Worm (Caenorhabditis elegans) whole organism, young adult: Measurements from ENCODE around the gene Y41D4B.24.

Experiments used
- C06A6.2 ChIP-seq: fragments of 200-800 bp; sonication (Bioruptor generic); conservative IDR thresholded peaks from 2 replicates; pipeline ENCODE4 v1.3.6; 2022; ENCODE audit warnings: missing genetic modification characterization, missing compliant biosample characterization
- C17E4.6 ChIP-seq: fragments of 200-800 bp; sonication (Bioruptor generic); IDR thresholded peaks from 2 replicates; pipeline ENCODE4 v1.3.6; 2022; ENCODE audit warnings: missing genetic modification reagents, missing genetic modification characterization, missing compliant biosample characterization
- F23B12.7 ChIP-seq: sonication (generic microtip); optimal IDR thresholded peaks from 2 replicates; lab custom pipeline; 2017; ENCODE audit warnings: missing genetic modification characterization, mild to moderate bottlenecking, missing compliant biosample characterization, antibody characterized with exemption, moderate library complexity; ENCODE audit not compliant: insufficient read depth
- F52B5.7 ChIP-seq: sonication (generic microtip); optimal IDR thresholded peaks from 2 replicates; lab custom pipeline; 2016; ENCODE audit warnings: mild to moderate bottlenecking, missing genetic modification characterization, missing compliant biosample characterization
- F55B11.4 ChIP-seq: sonication (generic microtip); optimal IDR thresholded peaks from 2 replicates; lab custom pipeline; 2016; ENCODE audit warnings: missing compliant biosample characterization, missing genetic modification characterization, borderline replicate concordance; ENCODE audit not compliant: insufficient read depth
- K11D2.4 ChIP-seq: fragments of 200-800 bp; sonication (Bioruptor generic); IDR thresholded peaks from 2 replicates; pipeline ENCODE4 v1.3.6; 2022; ENCODE audit warnings: missing genetic modification reagents, missing genetic modification characterization, missing compliant biosample characterization
- Y53F4B.3 ChIP-seq: fragments of 200-800 bp; sonication (Bioruptor generic); IDR thresholded peaks from 2 replicates; pipeline ENCODE4 v1.3.6; 2022; ENCODE audit warnings: missing genetic modification reagents, missing genetic modification characterization, missing compliant biosample characterization
- Y79H2A.3 ChIP-seq: fragments of 200-800 bp; sonication (Bioruptor generic); conservative IDR thresholded peaks from 2 replicates; pipeline ENCODE4 v1.3.6; 2022; ENCODE audit warnings: missing genetic modification reagents, missing genetic modification characterization, missing compliant biosample characterization
- ama-1 ChIP-seq, 3 experiments: fragments of 150-350 bp in 1 of 3; sonication (generic microtip) in 2 of 3; optimal IDR thresholded peaks; 2 replicates each; lab custom pipeline; 2014 to 2018; ENCODE audit warnings: missing biosample characterization in 2 of 3, missing genetic modification characterization in 2 of 3, missing genetic modification reagents in 2 of 3
- aptf-2 ChIP-seq: fragments of 200-800 bp; sonication (Bioruptor generic); conservative IDR thresholded peaks from 2 replicates; pipeline ENCODE4 v1.3.6; 2022; ENCODE audit warnings: missing genetic modification reagents, missing genetic modification characterization, missing compliant biosample characterization
- aptf-3 ChIP-seq: fragments of 200-800 bp; sonication (Bioruptor generic); IDR thresholded peaks from 2 replicates; pipeline ENCODE4 v1.3.6; 2022; ENCODE audit warnings: missing genetic modification characterization, missing compliant biosample characterization
- atf-7 ChIP-seq: sonication (generic microtip); optimal IDR thresholded peaks from 2 replicates; lab custom pipeline; 2017; ENCODE audit warnings: mild to moderate bottlenecking, missing genetic modification characterization, missing compliant biosample characterization
- attf-5 ChIP-seq: fragments of 200-800 bp; sonication (Bioruptor generic); optimal IDR thresholded peaks from 2 replicates; lab custom pipeline; 2018; ENCODE audit warnings: mild to moderate bottlenecking, missing genetic modification characterization, missing compliant biosample characterization
- attf-6 ChIP-seq: fragments of 200-800 bp; sonication (Bioruptor generic); IDR thresholded peaks from 2 replicates; pipeline ENCODE4 v1.3.6; 2022; ENCODE audit warnings: missing genetic modification reagents, missing genetic modification characterization, missing compliant biosample characterization
- cebp-2 ChIP-seq: fragments of 200-800 bp; sonication (Bioruptor generic); IDR thresholded peaks from 2 replicates; pipeline ENCODE4 v1.3.6; 2022; ENCODE audit warnings: missing genetic modification characterization, missing compliant biosample characterization
- ceh-27 ChIP-seq: fragments of 200-800 bp; sonication (Bioruptor generic); optimal IDR thresholded peaks from 2 replicates; lab custom pipeline; 2018; ENCODE audit warnings: mild to moderate bottlenecking, missing genetic modification characterization, moderate library complexity, missing compliant biosample characterization
- ceh-58 ChIP-seq: fragments of 200-800 bp; sonication (Bioruptor generic); IDR thresholded peaks from 2 replicates; pipeline ENCODE4 v1.3.6; 2022; ENCODE audit warnings: missing genetic modification characterization, missing compliant biosample characterization
- ceh-91 ChIP-seq: fragments of 200-800 bp; sonication (Bioruptor generic); IDR thresholded peaks from 2 replicates; pipeline ENCODE4 v1.3.6; 2022; ENCODE audit warnings: missing genetic modification reagents, missing genetic modification characterization, missing compliant biosample characterization
- die-1 ChIP-seq: sonication (generic microtip); optimal IDR thresholded peaks from 2 replicates; lab custom pipeline; 2016; ENCODE audit warnings: missing genotype, mild to moderate bottlenecking, missing genetic modification characterization, missing compliant biosample characterization
- dpff-1 ChIP-seq: sonication (generic microtip); optimal IDR thresholded peaks from 2 replicates; lab custom pipeline; 2017; ENCODE audit warnings: mild to moderate bottlenecking, missing genetic modification characterization, missing compliant biosample characterization
- efl-1 ChIP-seq: fragments of 150-350 bp; optimal IDR thresholded peaks from 2 replicates; lab custom pipeline; 2014; ENCODE audit warnings: missing biosample characterization, missing genetic modification reagents, missing genetic modification characterization
- ekl-4 ChIP-seq: fragments of 200-800 bp; sonication (Bioruptor generic); IDR thresholded peaks from 2 replicates; pipeline ENCODE4 v1.3.6; 2022; ENCODE audit warnings: missing genetic modification reagents, missing genetic modification characterization, missing compliant biosample characterization
- gei-17 ChIP-seq: fragments of 200-800 bp; sonication (Bioruptor generic); optimal IDR thresholded peaks from 2 replicates; lab custom pipeline; 2018; ENCODE audit warnings: mild to moderate bottlenecking, missing genetic modification characterization, missing compliant biosample characterization
- him-1 ChIP-seq: sonication (generic microtip); optimal IDR thresholded peaks from 2 replicates; lab custom pipeline; 2016; ENCODE audit warnings: missing genotype, missing genetic modification reagents, missing genetic modification characterization, missing compliant biosample characterization
- hlh-26 ChIP-seq: fragments of 200-800 bp; sonication (Bioruptor generic); conservative IDR thresholded peaks from 2 replicates; pipeline ENCODE4 v1.3.6; 2022; ENCODE audit warnings: missing genetic modification reagents, missing genetic modification characterization, missing compliant biosample characterization
- hmg-1.2 ChIP-seq: fragments of 200-800 bp; sonication (Bioruptor generic); IDR thresholded peaks from 2 replicates; pipeline ENCODE4 v1.3.6; 2022; ENCODE audit warnings: missing genetic modification reagents, missing genetic modification characterization, missing compliant biosample characterization
- hrde-1 ChIP-seq: sonication (generic microtip); optimal IDR thresholded peaks from 2 replicates; lab custom pipeline; 2016; ENCODE audit warnings: missing genetic modification characterization, mild to moderate bottlenecking, missing compliant biosample characterization, moderate library complexity, missing genotype, missing genetic modification reagents, borderline replicate concordance
- lin-26 ChIP-seq: fragments of 200-800 bp; sonication (Bioruptor generic); IDR thresholded peaks from 2 replicates; pipeline ENCODE4 v1.3.6; 2022; ENCODE audit warnings: missing genetic modification reagents, missing genetic modification characterization, missing compliant biosample characterization
- lin-40 ChIP-seq: sonication (generic microtip); optimal IDR thresholded peaks from 2 replicates; lab custom pipeline; 2016; ENCODE audit warnings: missing genetic modification characterization, mild to moderate bottlenecking, missing compliant biosample characterization, missing genotype, missing genetic modification reagents
- lin-54 ChIP-seq: fragments of 200-800 bp; sonication (Bioruptor generic); optimal IDR thresholded peaks from 2 replicates; lab custom pipeline; 2018; ENCODE audit warnings: mild to moderate bottlenecking, missing genetic modification characterization, missing compliant biosample characterization
- madf-10 ChIP-seq: sonication (generic microtip); optimal IDR thresholded peaks from 2 replicates; lab custom pipeline; 2016; ENCODE audit warnings: mild to moderate bottlenecking, missing genetic modification characterization, missing compliant biosample characterization
- mcd-1 ChIP-seq: fragments of 200-800 bp; sonication (Bioruptor generic); IDR thresholded peaks from 2 replicates; pipeline ENCODE4 v1.3.6; 2022; ENCODE audit warnings: missing genetic modification reagents, missing genetic modification characterization, missing compliant biosample characterization
- mxl-1 ChIP-seq: sonication (generic microtip); optimal IDR thresholded peaks from 2 replicates; lab custom pipeline; 2016; ENCODE audit warnings: missing genetic modification characterization, missing compliant biosample characterization
- nfya-1 ChIP-seq: sonication (generic microtip); optimal IDR thresholded peaks from 2 replicates; lab custom pipeline; 2017; ENCODE audit warnings: antibody characterized with exemption, missing compliant biosample characterization, missing genetic modification characterization, borderline replicate concordance; ENCODE audit not compliant: insufficient read depth
- nfyb-1 ChIP-seq: fragments of 200-800 bp; sonication (Bioruptor generic); IDR thresholded peaks from 2 replicates; pipeline ENCODE4 v1.3.6; 2022; ENCODE audit warnings: missing genetic modification reagents, missing genetic modification characterization, missing compliant biosample characterization
- nhr-80 ChIP-seq: sonication (generic microtip); optimal IDR thresholded peaks from 2 replicates; lab custom pipeline; 2016; ENCODE audit warnings: missing genetic modification characterization, missing compliant biosample characterization
- pbrm-1 ChIP-seq: fragments of 200-800 bp; sonication (Bioruptor generic); IDR thresholded peaks from 2 replicates; pipeline ENCODE4 v1.3.6; 2022; ENCODE audit warnings: missing genetic modification reagents, missing genetic modification characterization, missing compliant biosample characterization
- pha-4 ChIP-seq: fragments of 150-350 bp; sonication (generic microtip); optimal IDR thresholded peaks from 2 replicates; lab custom pipeline; 2014; ENCODE audit warnings: missing biosample characterization, missing genetic modification reagents, missing genetic modification characterization
- repo-1 ChIP-seq: sonication (generic microtip); optimal IDR thresholded peaks from 2 replicates; lab custom pipeline; 2017; ENCODE audit warnings: mild to moderate bottlenecking, missing genetic modification characterization, missing compliant biosample characterization
- sea-2 ChIP-seq: fragments of 200-800 bp; sonication (Bioruptor generic); IDR thresholded peaks from 2 replicates; pipeline ENCODE4 v1.3.6; 2022; ENCODE audit warnings: missing genetic modification characterization, missing compliant biosample characterization
- snpc-4 ChIP-seq, 5 experiments: fragments of 150-350 bp in 1 of 5; sonication (generic microtip) in 4 of 5; optimal IDR thresholded peaks; 2 replicates each; lab custom pipeline; 2014 to 2018; ENCODE audit warnings: missing genetic modification characterization in 5 of 5, missing biosample characterization in 3 of 5, antibody characterized with exemption in 2 of 5, mild to moderate bottlenecking in 2 of 5, missing compliant biosample characterization in 2 of 5, missing genotype in 2 of 5, moderate library complexity in 2 of 5, missing genetic modification reagents in 1 of 5
- sptf-2 ChIP-seq: fragments of 200-800 bp; sonication (Bioruptor generic); optimal IDR thresholded peaks from 2 replicates; lab custom pipeline; 2018; ENCODE audit warnings: mild to moderate bottlenecking, missing genetic modification characterization, missing compliant biosample characterization
- unc-130 ChIP-seq: sonication (generic microtip); optimal IDR thresholded peaks from 2 replicates; lab custom pipeline; 2016; ENCODE audit warnings: missing genetic modification reagents, missing genetic modification characterization, missing compliant biosample characterization
- xnd-1 ChIP-seq: sonication (generic microtip); optimal IDR thresholded peaks from 2 replicates; lab custom pipeline; 2016; ENCODE audit warnings: missing genotype, missing genetic modification reagents, missing genetic modification characterization, missing compliant biosample characterization
- zfh-2 ChIP-seq: fragments of 200-800 bp; sonication (Bioruptor generic); conservative IDR thresholded peaks from 2 replicates; pipeline ENCODE4 v1.3.6; 2022; ENCODE audit warnings: missing genetic modification reagents, missing genetic modification characterization, missing compliant biosample characterization
- ztf-25 ChIP-seq: fragments of 200-800 bp; sonication (Bioruptor generic); IDR thresholded peaks from 2 replicates; pipeline ENCODE4 v1.3.6; 2022; ENCODE audit warnings: missing genetic modification reagents, missing genetic modification characterization, missing compliant biosample characterization

Y41D4B.24 gene

ce11 chrIV:1659045-1659741 lies 22.8 kb downstream of the Y41D4B.24 start, which contains the start of gene rps-28 (continued):
- no peak; the same call in 1 of the 2 replicates for TF ChIP-seq Y79H2A.3 (GFP tag; lab: Robert Waterston, UW)
- TF ChIP-seq madf-10: peak; percentile 90
- peak; percentile 95 for TF ChIP-seq pbrm-1 (GFP tag; lab: Robert Waterston, UW)
- peak; percentile 99 for TF ChIP-seq attf-5 (GFP tag; lab: Kevin White, UChicago)
- TF ChIP-seq aptf-2 (GFP tag; lab: Robert Waterston, UW): 0 out of 2 replicates have a peak, but pooled peaks have one; percentile 47
- TF ChIP-seq ztf-25 (GFP tag; lab: Robert Waterston, UW): peak; percentile 91
- no peak for TF ChIP-seq mxl-1 (tag; lab: Kevin White, UChicago)
- TF ChIP-seq ekl-4 (GFP tag; lab: Robert Waterston, UW): peak; percentile 94
- TF ChIP-seq dpff-1 (tag; lab: Kevin White, UChicago): no peak
- TF ChIP-seq F23B12.7 (tag; lab: Kevin White, UChicago): peak; percentile 97
- TF ChIP-seq hlh-26: no peak
- TF ChIP-seq ceh-58: no peak
- TF ChIP-seq efl-1: peak; percentile 76
- peak; percentile 95 for TF ChIP-seq zfh-2 (GFP tag; lab: Robert Waterston, UW)
- no peak for TF ChIP-seq sea-2 (GFP tag; lab: Robert Waterston, UW)
- TF ChIP-seq C06A6.2: peak; percentile 97
- TF ChIP-seq atf-7 (tag; lab: Kevin White, UChicago): peak; percentile 69
- TF ChIP-seq pha-4 (tag; lab: Kevin White, UChicago): peak; percentile 93
- TF ChIP-seq lin-54: peak; percentile 94
- TF ChIP-seq unc-130 (GFP tag; lab: Kevin White, UChicago): peak; percentile 81
- TF ChIP-seq mcd-1 (GFP tag; lab: Robert Waterston, UW): peak; percentile 92
- peak; percentile 92 for TF ChIP-seq ceh-27 (GFP tag; lab: Kevin White, UChicago)
- peak; percentile 23 for TF ChIP-seq him-1 (tag; lab: Kevin White, UChicago)
- TF ChIP-seq xnd-1: peak; percentile 47
- peak; percentile 67 for TF ChIP-seq repo-1 (tag; lab: Kevin White, UChicago)
- peak; percentile 31; the same call in 1 of the 2 replicates for TF ChIP-seq C17E4.6 (GFP tag; lab: Robert Waterston, UW)
- TF ChIP-seq attf-6 (GFP tag; lab: Robert Waterston, UW): peak; percentile 76
- TF ChIP-seq ceh-91: peak; percentile 90
- no peak for TF ChIP-seq sptf-2 (GFP tag; lab: Kevin White, UChicago)
- TF ChIP-seq gei-17 (GFP tag; lab: Kevin White, UChicago): peak; percentile 47
- TF ChIP-seq lin-26 (GFP tag; lab: Robert Waterston, UW): peak; percentile 80; the same call in 1 of the 2 replicates
- TF ChIP-seq aptf-3 (GFP tag; lab: Robert Waterston, UW): no peak
- TF ChIP-seq snpc-4 (GFP tag; optimal IDR thresholded peaks at IDR 0.05; lab: Kevin White, UChicago): peak; percentile 67
- peak; percentile 80 to 86 (median 82) for TF ChIP-seq snpc-4 (tag; optimal IDR thresholded peaks at IDR 0.05; lab: Kevin White, UChicago)
- TF ChIP-seq ama-1 (optimal IDR thresholded peaks at IDR 0.05; lab: Kevin White, UChicago): no peak
- peak in 1 of 2 experiments; percentile 58 for TF ChIP-seq ama-1 (GFP tag; optimal IDR thresholded peaks at IDR 0.05; lab: Kevin White, UChicago)
- TF ChIP-seq cebp-2: no peak
- TF ChIP-seq F52B5.7 (tag; lab: Kevin White, UChicago): peak; percentile 17
- TF ChIP-seq nfyb-1 (GFP tag; lab: Robert Waterston, UW): peak; percentile 95
- peak; percentile 83 for TF ChIP-seq hmg-1.2 (GFP tag; lab: Robert Waterston, UW)
- TF ChIP-seq lin-40 (tag; lab: Kevin White, UChicago): peak; percentile 94
- peak; percentile 92 for TF ChIP-seq K11D2.4 (GFP tag; lab: Robert Waterston, UW)
- peak; percentile 84 for TF ChIP-seq Y53F4B.3 (GFP tag; lab: Robert Waterston, UW)
- TF ChIP-seq die-1: peak; percentile 65
- peak; percentile 95 for TF ChIP-seq nhr-80
- no peak for TF ChIP-seq F55B11.4
- TF ChIP-seq nfya-1 (tag; lab: Kevin White, UChicago): no peak
- peak; percentile 16 for TF ChIP-seq hrde-1 (tag; lab: Kevin White, UChicago)
